Fruit fly (Drosophila melanogaster) whole organism, embryonic: ENCODE data around the gene red.

Experiments used
- Abd-B ChIP-seq: fragments of 200-800 bp; sonication (Bioruptor generic); optimal IDR thresholded peaks from 2 replicates; lab custom pipeline; 2018; ENCODE audit warnings: missing biosample characterization, mild to moderate bottlenecking, missing genetic modification characterization, moderate library complexity
- BEAF-32 ChIP-seq: fragments of 200-800 bp; sonication (Bioruptor generic); optimal IDR thresholded peaks from 3 replicates; lab custom pipeline; 2017; ENCODE audit warnings: missing biosample characterization, missing genetic modification characterization, mild to moderate bottlenecking, moderate library complexity, missing genetic modification reagents
- CG10321 ChIP-seq: fragments of 200-800 bp; sonication (Bioruptor generic); IDR thresholded peaks from 2 replicates; pipeline ENCODE4 v1.3.6; 2022; ENCODE audit warnings: missing biosample characterization, missing genetic modification characterization
- CG10462 ChIP-seq: fragments of 200-800 bp; sonication (Bioruptor generic); optimal IDR thresholded peaks from 2 replicates; lab custom pipeline; 2016; ENCODE audit warnings: missing biosample characterization, missing genetic modification characterization
- CG11085 ChIP-seq: fragments of 200-800 bp; sonication (Bioruptor generic); IDR thresholded peaks from 2 replicates; pipeline ENCODE4 v1.3.6; 2022; ENCODE audit warnings: missing biosample characterization, missing genetic modification characterization
- CG11696 ChIP-seq: fragments of 200-800 bp; sonication (Bioruptor generic); IDR thresholded peaks from 2 replicates; pipeline ENCODE4 v1.3.6; 2022; ENCODE audit warnings: missing biosample characterization, missing genetic modification characterization
- CG12104 ChIP-seq: fragments of 200-800 bp; sonication (Bioruptor generic); optimal IDR thresholded peaks from 3 replicates; lab custom pipeline; 2016; ENCODE audit warnings: missing biosample characterization, missing genetic modification characterization
- CG12391 ChIP-seq: fragments of 200-800 bp; sonication (Bioruptor generic); optimal IDR thresholded peaks from 3 replicates; lab custom pipeline; 2018; ENCODE audit warnings: missing biosample characterization, mild to moderate bottlenecking, missing genetic modification characterization, moderate library complexity
- CG13424 ChIP-seq: fragments of 200-800 bp; sonication (Bioruptor generic); optimal IDR thresholded peaks from 2 replicates; lab custom pipeline; 2019; ENCODE audit warnings: missing biosample characterization, mild to moderate bottlenecking, missing genetic modification characterization, moderate library complexity
- CG15696 ChIP-seq: fragments of 200-800 bp; sonication (Bioruptor generic); optimal IDR thresholded peaks from 2 replicates; lab custom pipeline; 2019; ENCODE audit warnings: missing biosample characterization, mild to moderate bottlenecking, missing genetic modification characterization, moderate library complexity
- CG18619 ChIP-seq: fragments of 200-800 bp; sonication (Bioruptor generic); optimal IDR thresholded peaks from 3 replicates; lab custom pipeline; 2017; ENCODE audit warnings: missing biosample characterization, mild to moderate bottlenecking, missing genetic modification characterization
- CG32772 ChIP-seq: fragments of 200-800 bp; sonication (Bioruptor generic); IDR thresholded peaks from 2 replicates; pipeline ENCODE4 v1.3.6; 2022; ENCODE audit warnings: missing biosample characterization, missing genetic modification characterization
- CG34224 ChIP-seq: fragments of 200-800 bp; sonication (Bioruptor generic); IDR thresholded peaks from 3 replicates; pipeline ENCODE4 v1.3.6; 2022; ENCODE audit warnings: missing biosample characterization, missing genetic modification characterization; ENCODE audit not compliant: partially characterized antibody
- CG6654 ChIP-seq: fragments of 200-800 bp; sonication (Bioruptor generic); optimal IDR thresholded peaks from 2 replicates; lab custom pipeline; 2017; ENCODE audit warnings: missing biosample characterization, mild to moderate bottlenecking, missing genetic modification characterization
- CG6683 ChIP-seq: fragments of 200-800 bp; sonication (Bioruptor generic); optimal IDR thresholded peaks from 2 replicates; lab custom pipeline; 2017; ENCODE audit warnings: missing biosample characterization, mild to moderate bottlenecking, missing genetic modification characterization, missing genetic modification reagents
- CHES-1-like ChIP-seq: fragments of 200-800 bp; sonication (Bioruptor generic); optimal IDR thresholded peaks from 2 replicates; lab custom pipeline; 2016; ENCODE audit warnings: missing biosample characterization, missing genetic modification characterization
- D19A ChIP-seq: fragments of 200-800 bp; optimal IDR thresholded peaks from 3 replicates; lab custom pipeline; 2019; ENCODE audit warnings: missing biosample characterization, mild to moderate bottlenecking, missing genetic modification characterization, moderate library complexity
- E2f2 ChIP-seq: fragments of 200-800 bp; sonication (Bioruptor generic); IDR thresholded peaks from 2 replicates; pipeline ENCODE4 v1.3.6; 2022; ENCODE audit warnings: missing biosample characterization, missing genetic modification characterization
- H2.0 ChIP-seq: fragments of 200-800 bp; sonication (Bioruptor generic); IDR thresholded peaks from 2 replicates; pipeline ENCODE4 v1.3.6; 2022; ENCODE audit warnings: missing biosample characterization, missing genetic modification characterization
- MBD-R2 ChIP-seq: fragments of 200-800 bp; sonication (Bioruptor generic); IDR thresholded peaks from 2 replicates; pipeline ENCODE4 v1.3.6; 2022; ENCODE audit warnings: missing biosample characterization, missing genetic modification characterization
- Mad ChIP-seq: fragments of 200-800 bp; sonication (Bioruptor generic); optimal IDR thresholded peaks from 2 replicates; lab custom pipeline; 2016; ENCODE audit warnings: missing biosample characterization, missing genetic modification characterization
- NC2α ChIP-seq: fragments of 200-800 bp; sonication (Bioruptor generic); optimal IDR thresholded peaks from 2 replicates; lab custom pipeline; 2016; ENCODE audit warnings: missing biosample characterization, missing genetic modification characterization
- Nf-YC ChIP-seq: fragments of 200-800 bp; optimal IDR thresholded peaks from 3 replicates; lab custom pipeline; 2019; ENCODE audit warnings: missing biosample characterization, mild to moderate bottlenecking, missing genetic modification characterization, moderate library complexity
- Pdp1 ChIP-seq, 2 experiments: fragments of 200-800 bp; sonication (Bioruptor generic); optimal IDR thresholded peaks; 3 replicates each; lab custom pipeline; 2016; ENCODE audit warnings: missing biosample characterization in 2 of 2, missing genetic modification characterization in 2 of 2, mild to moderate bottlenecking in 1 of 2, moderate library complexity in 1 of 2
- Sry-β ChIP-seq: fragments of 200-800 bp; sonication (Bioruptor generic); optimal IDR thresholded peaks from 2 replicates; lab custom pipeline; 2018; ENCODE audit warnings: missing biosample characterization, mild to moderate bottlenecking, missing genetic modification characterization, moderate library complexity
- Taf1 ChIP-seq: fragments of 200-800 bp; sonication (Bioruptor generic); IDR thresholded peaks from 2 replicates; pipeline ENCODE4 v1.3.6; 2022; ENCODE audit warnings: missing biosample characterization, missing genetic modification characterization
- Tbp ChIP-seq: fragments of >200 bp; optimal IDR thresholded peaks from 2 replicates; lab custom pipeline; 2018; ENCODE audit warnings: missing biosample characterization, missing genetic modification characterization
- ash1 ChIP-seq: fragments of 200-800 bp; sonication (Bioruptor generic); optimal IDR thresholded peaks from 2 replicates; lab custom pipeline; 2018; ENCODE audit warnings: missing biosample characterization, mild to moderate bottlenecking, missing genetic modification characterization
- btn ChIP-seq: fragments of 200-800 bp; sonication (Bioruptor generic); optimal IDR thresholded peaks from 2 replicates; lab custom pipeline; 2016; ENCODE audit warnings: missing biosample characterization, missing genetic modification characterization
- caup ChIP-seq: fragments of 200-800 bp; sonication (Bioruptor generic); optimal IDR thresholded peaks from 3 replicates; lab custom pipeline; 2017; ENCODE audit warnings: missing biosample characterization, mild to moderate bottlenecking, missing genetic modification characterization, moderate library complexity; ENCODE audit not compliant: severe bottlenecking
- cg ChIP-seq: fragments of 200-800 bp; sonication (Bioruptor generic); optimal IDR thresholded peaks from 3 replicates; lab custom pipeline; 2019; ENCODE audit warnings: missing biosample characterization, mild to moderate bottlenecking, missing genetic modification characterization, moderate library complexity
- grau ChIP-seq: fragments of 200-800 bp; optimal IDR thresholded peaks from 3 replicates; lab custom pipeline; 2019; ENCODE audit warnings: missing biosample characterization, mild to moderate bottlenecking, missing genetic modification characterization, moderate library complexity
- gsb ChIP-seq: fragments of 200-800 bp; sonication (Bioruptor generic); IDR thresholded peaks from 2 replicates; pipeline ENCODE4 v1.3.6; 2022; ENCODE audit warnings: missing biosample characterization, missing genetic modification characterization
- jigr1 ChIP-seq: fragments of 200-800 bp; sonication (Bioruptor generic); IDR thresholded peaks from 3 replicates; pipeline ENCODE4 v1.3.6; 2022; ENCODE audit warnings: missing biosample characterization, missing genetic modification characterization
- kah ChIP-seq: fragments of 200-800 bp; sonication (Bioruptor generic); optimal IDR thresholded peaks from 2 replicates; lab custom pipeline; 2018; ENCODE audit warnings: missing biosample characterization, mild to moderate bottlenecking, missing genetic modification characterization
- lab ChIP-seq: fragments of 200-800 bp; sonication (Bioruptor generic); optimal IDR thresholded peaks from 3 replicates; lab custom pipeline; 2017; ENCODE audit warnings: missing biosample characterization, missing genetic modification characterization, mild to moderate bottlenecking, moderate library complexity, missing genetic modification reagents
- nerfin-2 ChIP-seq: fragments of 200-800 bp; sonication (Bioruptor generic); IDR thresholded peaks from 2 replicates; pipeline ENCODE4 v1.3.6; 2022; ENCODE audit warnings: missing biosample characterization, missing genetic modification characterization; ENCODE audit not compliant: partially characterized antibody
- otp ChIP-seq: fragments of 200-800 bp; sonication (Bioruptor generic); IDR thresholded peaks from 3 replicates; pipeline ENCODE4, ENCODE4 v1.3.6; 2022; ENCODE audit warnings: missing biosample characterization, missing genetic modification characterization
- pb ChIP-seq: fragments of 200-800 bp; sonication (Bioruptor generic); optimal IDR thresholded peaks from 3 replicates; lab custom pipeline; 2016; ENCODE audit warnings: missing biosample characterization, missing genetic modification characterization
- pnt ChIP-seq: fragments of 200-800 bp; sonication (Bioruptor generic); optimal IDR thresholded peaks from 3 replicates; lab custom pipeline; 2016; ENCODE audit warnings: missing biosample characterization, missing genetic modification characterization
- scrt ChIP-seq: fragments of 200-800 bp; sonication (Bioruptor generic); optimal IDR thresholded peaks from 2 replicates; lab custom pipeline; 2018; ENCODE audit warnings: missing biosample characterization, mild to moderate bottlenecking, missing genetic modification characterization, moderate library complexity
- so ChIP-seq: fragments of 200-800 bp; sonication (Bioruptor generic); IDR thresholded peaks from 3 replicates; pipeline ENCODE4 v1.3.6; 2022; ENCODE audit warnings: missing biosample characterization, missing genetic modification characterization
- sr ChIP-seq: fragments of 200-800 bp; sonication (Bioruptor generic); IDR thresholded peaks from 3 replicates; pipeline ENCODE4 v1.3.6; 2022; ENCODE audit warnings: missing biosample characterization, missing genetic modification characterization
- stwl ChIP-seq: fragments of 200-800 bp; sonication (Bioruptor generic); optimal IDR thresholded peaks from 3 replicates; lab custom pipeline; 2018; ENCODE audit warnings: missing biosample characterization, mild to moderate bottlenecking, missing genetic modification characterization, moderate library complexity
- tin ChIP-seq: fragments of 200-800 bp; sonication (Bioruptor generic); optimal IDR thresholded peaks from 3 replicates; lab custom pipeline; 2016; ENCODE audit warnings: missing biosample characterization, missing genetic modification characterization
- toy ChIP-seq: fragments of 200-800 bp; sonication (Bioruptor generic); IDR thresholded peaks from 2 replicates; pipeline ENCODE4 v1.3.6; 2022; ENCODE audit warnings: missing biosample characterization, missing genetic modification characterization
- twi ChIP-seq: fragments of 200-800 bp; optimal IDR thresholded peaks from 2 replicates; lab custom pipeline; 2019; ENCODE audit warnings: missing biosample characterization, mild to moderate bottlenecking, missing genetic modification characterization, moderate library complexity
- yki ChIP-seq: fragments of >200 bp; optimal IDR thresholded peaks from 3 replicates; lab custom pipeline; 2018
- z ChIP-seq: fragments of 200-800 bp; sonication (Bioruptor generic); IDR thresholded peaks from 3 replicates; pipeline ENCODE4 v1.3.6; 2022; ENCODE audit warnings: missing biosample characterization, missing genetic modification characterization

Gene red

DNA sequence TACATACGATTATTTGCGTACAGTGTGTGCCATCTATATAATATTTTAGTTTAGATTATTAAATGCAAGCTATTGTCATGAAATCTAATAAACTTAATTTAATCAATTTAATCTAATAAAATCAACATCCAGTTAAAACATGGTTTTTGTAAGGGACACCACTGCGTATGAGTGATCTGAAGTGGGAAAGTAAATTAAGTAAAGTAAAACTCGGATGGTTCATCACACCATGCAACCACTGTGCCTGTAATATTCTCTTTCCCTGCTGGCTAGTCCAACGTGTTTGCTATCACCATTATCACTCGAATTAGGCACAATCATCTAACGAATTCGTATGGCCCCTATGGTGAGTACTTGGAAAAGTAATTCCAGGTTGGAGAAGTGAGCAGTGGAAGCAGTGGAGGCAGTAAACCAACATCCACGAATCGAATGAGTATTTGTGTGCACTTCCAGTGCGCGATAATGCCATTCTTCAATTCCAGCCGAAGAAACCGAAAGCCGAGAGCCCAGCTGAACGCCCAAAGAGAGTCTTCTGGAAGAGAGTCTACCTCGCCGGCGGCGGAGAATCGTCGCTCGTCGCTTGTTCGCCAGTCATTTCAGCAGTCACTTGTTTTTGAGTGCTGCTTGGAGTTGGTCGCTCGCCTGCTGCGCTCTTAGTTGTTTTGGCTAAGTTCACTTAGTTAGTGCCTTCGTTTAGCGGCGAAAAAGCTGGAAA, at the start of gene red (continued):
- peak; percentile 10; the same call in 1 of the 3 replicates for TF ChIP-seq CG34224 (GFP tag; lab: Robert Waterston, UW)
- TF ChIP-seq Tbp (GFP tag; lab: Kevin White, UChicago): no peak
- TF ChIP-seq CG12104 (GFP tag; lab: Kevin White, UChicago): peak; percentile 57
- peak; percentile 66 for TF ChIP-seq Taf1 (GFP tag; lab: Robert Waterston, UW)
- no peak for TF ChIP-seq CG10321
- TF ChIP-seq NC2α: no peak
- TF ChIP-seq E2f2 (GFP tag; lab: Robert Waterston, UW): peak; percentile 51; the same call in 1 of the 2 replicates
- no peak for TF ChIP-seq nerfin-2 (GFP tag; lab: Robert Waterston, UW)
- TF ChIP-seq so (GFP tag; lab: Robert Waterston, UW): no peak
- peak; percentile 30 for TF ChIP-seq Mad (GFP tag; lab: Kevin White, UChicago)
- TF ChIP-seq toy (GFP tag; lab: Robert Waterston, UW): peak; percentile 63; the same call in 1 of the 2 replicates
- TF ChIP-seq ash1: no peak
- no peak for TF ChIP-seq btn (GFP tag; lab: Kevin White, UChicago)
- TF ChIP-seq CG32772 (GFP tag; lab: Robert Waterston, UW): peak; percentile 43; the same call in 1 of the 2 replicates
- peak; percentile 75 for TF ChIP-seq CG12391 (tag; lab: Kevin White, UChicago)
- peak; percentile 74 for TF ChIP-seq gsb (GFP tag; lab: Robert Waterston, UW)
- no peak for TF ChIP-seq stwl
- TF ChIP-seq pb: no peak
- TF ChIP-seq D19A (tag; lab: Kevin White, UChicago): peak; percentile 65
- no peak for TF ChIP-seq CG6654
- TF ChIP-seq cg: peak; percentile 31
- TF ChIP-seq BEAF-32 (GFP tag; lab: Kevin White, UChicago): no peak
- no peak for TF ChIP-seq jigr1 (GFP tag; lab: Robert Waterston, UW)
- peak; percentile 54 for TF ChIP-seq Abd-B
- TF ChIP-seq sr: no peak
- TF ChIP-seq tin (GFP tag; lab: Kevin White, UChicago): peak; percentile 44
- TF ChIP-seq scrt (GFP tag; lab: Kevin White, UChicago): peak; percentile 68
- peak; percentile 78 for TF ChIP-seq CG18619 (GFP tag; lab: Kevin White, UChicago)
- peak; percentile 58; the same call in 2 of the 3 replicates for TF ChIP-seq z (GFP tag; lab: Robert Waterston, UW)
- peak; percentile 45 for TF ChIP-seq CG6683 (GFP tag; lab: Kevin White, UChicago)
- TF ChIP-seq CG11085 (GFP tag; lab: Robert Waterston, UW): 0 out of 2 replicates have a peak, but pooled peaks have one; percentile 38
- TF ChIP-seq CG10462 (GFP tag; lab: Kevin White, UChicago): peak; percentile 10
- peak; percentile 75; the same call in 2 of the 3 replicates for TF ChIP-seq otp (GFP tag; lab: Robert Waterston, UW)
- TF ChIP-seq H2.0: peak; percentile 71
- peak; percentile 50; the same call in 1 of the 2 replicates for TF ChIP-seq MBD-R2 (GFP tag; lab: Robert Waterston, UW)
- no peak for TF ChIP-seq kah (GFP tag; lab: Kevin White, UChicago)
- TF ChIP-seq lab (GFP tag; lab: Kevin White, UChicago): peak; percentile 91
- TF ChIP-seq twi (tag; lab: Kevin White, UChicago): no peak
- no peak for TF ChIP-seq pnt (GFP tag; lab: Kevin White, UChicago)
- no peak for TF ChIP-seq Sry-β (GFP tag; lab: Kevin White, UChicago)
- TF ChIP-seq Nf-YC: peak; percentile 29
- 0 out of 2 replicates have a peak, but pooled peaks have one; percentile 35 for TF ChIP-seq CG11696
- peak; percentile 81 for TF ChIP-seq CG13424
- TF ChIP-seq yki (lab: Kevin White, UChicago): no peak
- TF ChIP-seq CG15696 (tag; lab: Kevin White, UChicago): peak; percentile 27
- TF ChIP-seq CHES-1-like (GFP tag; lab: Kevin White, UChicago): no peak
- peak; percentile 19 to 31 for TF ChIP-seq Pdp1 (GFP tag; optimal IDR thresholded peaks at IDR 0.05; lab: Kevin White, UChicago)
- peak; percentile 95 for TF ChIP-seq grau (tag; lab: Kevin White, UChicago)
- peak; percentile 72 for TF ChIP-seq caup
